Fruit fly (Drosophila melanogaster): ENCODE results near the gene Hsp60B.

The Hsp60B gene

dm6 chr2L:718280-718871 is 9.8 kb upstream of the Hsp60B start:
- TF ChIP-seq Pif1A (GFP tag; optimal IDR thresholded peaks at IDR 0.05) (peak; percentile 66), CG4496 (GFP tag; IDR thresholded peaks at IDR 0.05) (peak; percentile 46; the same call in 1 of the 3 replicates), CG32121 (GFP tag; IDR thresholded peaks at IDR 0.05) (no peak), Ets98B (GFP tag; IDR thresholded peaks at IDR 0.05) (no peak; the same call in 1 of the 2 replicates), CG34367 (tag; optimal IDR thresholded peaks at IDR 0.05) (peak; percentile 77), Snoo (tag; optimal IDR thresholded peaks at IDR 0.05) (peak; percentile 51), EcR (GFP tag; optimal IDR thresholded peaks at IDR 0.05) (peak; percentile 72), CG13204 (GFP tag; optimal IDR thresholded peaks at IDR 0.05) (peak; percentile 49), fd96Ca (GFP tag; IDR thresholded peaks at IDR 0.05) (peak; percentile 64; the same call in 2 of the 3 replicates), Pif1B (GFP tag; optimal IDR thresholded peaks at IDR 0.05) (peak; percentile 35), CG8159 (tag; optimal IDR thresholded peaks at IDR 0.05) (peak; percentile 86), CG17806 (tag; optimal IDR thresholded peaks at IDR 0.05) (peak; percentile 75), CG9948 (tag; optimal IDR thresholded peaks at IDR 0.05) (peak; percentile 77), rn (GFP tag; IDR thresholded peaks at IDR 0.05) (no peak), CG14655 (GFP tag; optimal IDR thresholded peaks at IDR 0.05) (peak; percentile 59), CG8301 (tag; optimal IDR thresholded peaks at IDR 0.05) (peak; percentile 56), CG10348 (GFP tag; IDR thresholded peaks at IDR 0.05) (no peak), CG15710 (tag; optimal IDR thresholded peaks at IDR 0.05) (peak; percentile 88), D1 (tag; optimal IDR thresholded peaks at IDR 0.05) (no peak), gl (tag; optimal IDR thresholded peaks at IDR 0.05) (peak; percentile 62), CG12605 (GFP tag; IDR thresholded peaks at IDR 0.05) (peak; percentile 11; the same call in 1 of the 2 replicates)

dm6 chr2L:721757-722156 is 6.4 kb upstream of the Hsp60B start:
- TF ChIP-seq CG34367 (tag; optimal IDR thresholded peaks at IDR 0.05) = no peak
- TF ChIP-seq Ets98B (GFP tag; IDR thresholded peaks at IDR 0.05) = no peak
- TF ChIP-seq CG14655 (GFP tag; optimal IDR thresholded peaks at IDR 0.05) = peak; percentile 12
- peak; percentile 54 for TF ChIP-seq CG9948 (tag; optimal IDR thresholded peaks at IDR 0.05)
- TF ChIP-seq CG32121 (GFP tag; IDR thresholded peaks at IDR 0.05) = no peak
- TF ChIP-seq rn (GFP tag; IDR thresholded peaks at IDR 0.05) = no peak
- TF ChIP-seq Snoo (tag; optimal IDR thresholded peaks at IDR 0.05) = no peak
- TF ChIP-seq fd96Ca (GFP tag; IDR thresholded peaks at IDR 0.05) = no peak
- TF ChIP-seq Pif1B (GFP tag; optimal IDR thresholded peaks at IDR 0.05) = peak; percentile 8
- TF ChIP-seq CG8301 (tag; optimal IDR thresholded peaks at IDR 0.05) = no peak
- no peak for TF ChIP-seq Pif1A (GFP tag; optimal IDR thresholded peaks at IDR 0.05)
- TF ChIP-seq CG15710 (tag; optimal IDR thresholded peaks at IDR 0.05) = peak; percentile 36
- TF ChIP-seq CG17806 (tag; optimal IDR thresholded peaks at IDR 0.05) = peak; percentile 58
- no peak for TF ChIP-seq CG10348 (GFP tag; IDR thresholded peaks at IDR 0.05)
- TF ChIP-seq CG13204 (GFP tag; optimal IDR thresholded peaks at IDR 0.05) = no peak
- no peak for TF ChIP-seq gl (tag; optimal IDR thresholded peaks at IDR 0.05)
- no peak for TF ChIP-seq D1 (tag; optimal IDR thresholded peaks at IDR 0.05)
- TF ChIP-seq CG8159 (tag; optimal IDR thresholded peaks at IDR 0.05) = peak; percentile 66
- no peak for TF ChIP-seq CG12605 (GFP tag; IDR thresholded peaks at IDR 0.05)
- no peak for TF ChIP-seq CG4496 (GFP tag; IDR thresholded peaks at IDR 0.05)
- TF ChIP-seq EcR (GFP tag; optimal IDR thresholded peaks at IDR 0.05) = no peak

dm6 chr2L:722912-723311 is 5.2 kb upstream of the Hsp60B start:
- TF ChIP-seq CG17806 (tag; optimal IDR thresholded peaks at IDR 0.05) (no peak), CG12605 (GFP tag; IDR thresholded peaks at IDR 0.05) (no peak), rn (GFP tag; IDR thresholded peaks at IDR 0.05) (0 out of 2 replicates have a peak, but pooled peaks have one; percentile 15), Pif1B (GFP tag; optimal IDR thresholded peaks at IDR 0.05) (no peak), D1 (tag; optimal IDR thresholded peaks at IDR 0.05) (no peak), CG15710 (tag; optimal IDR thresholded peaks at IDR 0.05) (no peak), CG9948 (tag; optimal IDR thresholded peaks at IDR 0.05) (no peak), CG32121 (GFP tag; IDR thresholded peaks at IDR 0.05) (peak; percentile 46; the same call in 1 of the 2 replicates), Snoo (tag; optimal IDR thresholded peaks at IDR 0.05) (no peak), Pif1A (GFP tag; optimal IDR thresholded peaks at IDR 0.05) (no peak), CG34367 (tag; optimal IDR thresholded peaks at IDR 0.05) (no peak), CG8301 (tag; optimal IDR thresholded peaks at IDR 0.05) (no peak), fd96Ca (GFP tag; IDR thresholded peaks at IDR 0.05) (peak; percentile 75), CG10348 (GFP tag; IDR thresholded peaks at IDR 0.05) (no peak), gl (tag; optimal IDR thresholded peaks at IDR 0.05) (no peak), CG4496 (GFP tag; IDR thresholded peaks at IDR 0.05) (peak; percentile 65; the same call in 1 of the 3 replicates), Ets98B (GFP tag; IDR thresholded peaks at IDR 0.05) (peak; percentile 71), CG13204 (GFP tag; optimal IDR thresholded peaks at IDR 0.05) (no peak), EcR (GFP tag; optimal IDR thresholded peaks at IDR 0.05) (no peak), CG8159 (tag; optimal IDR thresholded peaks at IDR 0.05) (no peak), CG14655 (GFP tag; optimal IDR thresholded peaks at IDR 0.05) (peak; percentile 12)

dm6 chr2L:723799-724531 is 4.2 kb upstream of the Hsp60B start:
- TF ChIP-seq rn (GFP tag; IDR thresholded peaks at IDR 0.05) (peak; percentile 22; the same call in 1 of the 2 replicates), CG15710 (tag; optimal IDR thresholded peaks at IDR 0.05) (peak; percentile 49), CG4496 (GFP tag; IDR thresholded peaks at IDR 0.05) (peak; percentile 61; the same call in 2 of the 3 replicates), CG34367 (tag; optimal IDR thresholded peaks at IDR 0.05) (peak; percentile 58), CG32121 (GFP tag; IDR thresholded peaks at IDR 0.05) (no peak), gl (tag; optimal IDR thresholded peaks at IDR 0.05) (peak; percentile 46), CG8301 (tag; optimal IDR thresholded peaks at IDR 0.05) (peak; percentile 8), CG9948 (tag; optimal IDR thresholded peaks at IDR 0.05) (peak; percentile 49), CG12605 (GFP tag; IDR thresholded peaks at IDR 0.05) (no peak), fd96Ca (GFP tag; IDR thresholded peaks at IDR 0.05) (no peak), CG17806 (tag; optimal IDR thresholded peaks at IDR 0.05) (peak; percentile 63), CG10348 (GFP tag; IDR thresholded peaks at IDR 0.05) (no peak), Ets98B (GFP tag; IDR thresholded peaks at IDR 0.05) (no peak), CG14655 (GFP tag; optimal IDR thresholded peaks at IDR 0.05) (peak; percentile 43), D1 (tag; optimal IDR thresholded peaks at IDR 0.05) (no peak), EcR (GFP tag; optimal IDR thresholded peaks at IDR 0.05) (peak; percentile 91), Pif1A (GFP tag; optimal IDR thresholded peaks at IDR 0.05) (peak; percentile 31), Snoo (tag; optimal IDR thresholded peaks at IDR 0.05) (no peak), Pif1B (GFP tag; optimal IDR thresholded peaks at IDR 0.05) (peak; percentile 58), CG8159 (tag; optimal IDR thresholded peaks at IDR 0.05) (peak; percentile 78)

Data from whole organism, pupa.